Fruit fly (Drosophila melanogaster) whole organism, embryonic: ENCODE data around the gene CG14731.

Source experiments
- Ada2b ChIP-seq: fragments of 200-800 bp; sonication (Bioruptor generic); IDR thresholded peaks from 2 replicates; pipeline ENCODE4 v1.3.6; 2022; ENCODE audit warnings: missing biosample characterization, missing genetic modification characterization
- Antp ChIP-seq: fragments of 200-800 bp; sonication (Bioruptor generic); optimal IDR thresholded peaks from 3 replicates; lab custom pipeline; 2016; ENCODE audit warnings: missing biosample characterization, missing genetic modification characterization
- Atf-2 ChIP-seq: fragments of 200-800 bp; sonication (Bioruptor generic); optimal IDR thresholded peaks from 2 replicates; lab custom pipeline; 2016; ENCODE audit warnings: missing biosample characterization, missing genetic modification characterization
- CG12299 ChIP-seq: fragments of 200-800 bp; sonication (Bioruptor generic); optimal IDR thresholded peaks from 2 replicates; lab custom pipeline; 2018; ENCODE audit warnings: missing biosample characterization, mild to moderate bottlenecking, missing genetic modification characterization
- CG15269 ChIP-seq: fragments of 200-800 bp; sonication (Bioruptor generic); optimal IDR thresholded peaks from 2 replicates; lab custom pipeline; 2018; ENCODE audit warnings: missing biosample characterization, mild to moderate bottlenecking, missing genetic modification characterization, moderate library complexity
- CG1602 ChIP-seq: fragments of 200-800 bp; sonication (Bioruptor generic); optimal IDR thresholded peaks from 3 replicates; lab custom pipeline; 2016; ENCODE audit warnings: missing biosample characterization, missing genetic modification characterization
- CG2129 ChIP-seq: fragments of 200-800 bp; sonication (Bioruptor generic); IDR thresholded peaks from 2 replicates; pipeline ENCODE4 v1.3.6; 2022; ENCODE audit warnings: missing biosample characterization, missing genetic modification characterization; ENCODE audit not compliant: partially characterized antibody
- CG3407 ChIP-seq: fragments of 200-800 bp; sonication (Bioruptor generic); optimal IDR thresholded peaks from 2 replicates; lab custom pipeline; 2018; ENCODE audit warnings: missing biosample characterization, mild to moderate bottlenecking, missing genetic modification characterization
- CG6654 ChIP-seq: fragments of 200-800 bp; sonication (Bioruptor generic); optimal IDR thresholded peaks from 2 replicates; lab custom pipeline; 2017; ENCODE audit warnings: missing biosample characterization, mild to moderate bottlenecking, missing genetic modification characterization
- CG8290 ChIP-seq, 3 experiments: fragments of 200-800 bp; sonication (Bioruptor generic); optimal IDR thresholded peaks; 2 replicates each; lab custom pipeline; 2016 to 2019; ENCODE audit warnings: missing biosample characterization in 3 of 3, missing genetic modification characterization in 3 of 3, mild to moderate bottlenecking in 2 of 3, moderate library complexity in 1 of 3
- CG8765 ChIP-seq: fragments of 200-800 bp; sonication (Bioruptor generic); IDR thresholded peaks from 2 replicates; pipeline ENCODE4 v1.3.6; 2022; ENCODE audit warnings: missing biosample characterization, missing genetic modification characterization
- Dek ChIP-seq: fragments of 200-800 bp; sonication (Bioruptor generic); optimal IDR thresholded peaks from 3 replicates; lab custom pipeline; 2019; ENCODE audit warnings: missing biosample characterization, mild to moderate bottlenecking, missing genetic modification characterization, moderate library complexity
- Dp ChIP-seq: fragments of 200-800 bp; sonication (Bioruptor generic); optimal IDR thresholded peaks from 2 replicates; lab custom pipeline; 2018; ENCODE audit warnings: missing biosample characterization, mild to moderate bottlenecking, missing genetic modification characterization, moderate library complexity
- Hand ChIP-seq: fragments of 200-800 bp; sonication (Bioruptor generic); optimal IDR thresholded peaks from 2 replicates; lab custom pipeline; 2017; ENCODE audit warnings: mild to moderate bottlenecking, missing biosample characterization, missing genetic modification reagents, missing genetic modification characterization
- Hr78 ChIP-seq, 2 experiments: fragments of 200-800 bp in 1 of 2; fragments of >200 bp in 1 of 2; sonication (Bioruptor generic) in 1 of 2; optimal IDR thresholded peaks; 2 replicates each; lab custom pipeline; 2017 to 2019; ENCODE audit warnings: missing biosample characterization in 2 of 2, missing genetic modification characterization in 2 of 2, mild to moderate bottlenecking in 1 of 2, moderate library complexity in 1 of 2
- Nf-YB ChIP-seq: fragments of 200-800 bp; sonication (Bioruptor generic); optimal IDR thresholded peaks from 3 replicates; lab custom pipeline; 2019; ENCODE audit warnings: missing biosample characterization, mild to moderate bottlenecking, missing genetic modification characterization, moderate library complexity
- Oli ChIP-seq: fragments of 200-800 bp; sonication (Bioruptor generic); optimal IDR thresholded peaks from 2 replicates; lab custom pipeline; 2018; ENCODE audit warnings: missing biosample characterization, mild to moderate bottlenecking, missing genetic modification characterization, moderate library complexity
- Pdp1 ChIP-seq, 2 experiments: fragments of 200-800 bp; sonication (Bioruptor generic); optimal IDR thresholded peaks; 3 replicates each; lab custom pipeline; 2016; ENCODE audit warnings: missing biosample characterization in 2 of 2, missing genetic modification characterization in 2 of 2, mild to moderate bottlenecking in 1 of 2, moderate library complexity in 1 of 2
- Rx ChIP-seq: fragments of 200-800 bp; sonication (Bioruptor generic); IDR thresholded peaks from 2 replicates; pipeline ENCODE4 v1.3.6; 2022; ENCODE audit warnings: missing biosample characterization, missing genetic modification characterization
- Sox100B ChIP-seq: fragments of 200-800 bp; sonication (Bioruptor generic); optimal IDR thresholded peaks from 3 replicates; lab custom pipeline; 2018; ENCODE audit warnings: missing biosample characterization, mild to moderate bottlenecking, missing genetic modification characterization
- aop ChIP-seq: fragments of 200-800 bp; sonication (Bioruptor generic); IDR thresholded peaks from 2 replicates; pipeline ENCODE4 v1.3.6; 2022; ENCODE audit warnings: missing biosample characterization, missing genetic modification characterization
- ase ChIP-seq: fragments of 200-800 bp; sonication (Bioruptor generic); IDR thresholded peaks from 3 replicates; pipeline ENCODE4 v1.3.6; 2022; ENCODE audit warnings: missing biosample characterization, missing genetic modification characterization
- chn ChIP-seq: fragments of 200-800 bp; sonication (Bioruptor generic); optimal IDR thresholded peaks from 2 replicates; lab custom pipeline; 2016; ENCODE audit warnings: missing biosample characterization, missing genetic modification characterization
- ewg ChIP-seq: fragments of 200-800 bp; sonication (Bioruptor generic); optimal IDR thresholded peaks from 3 replicates; lab custom pipeline; 2017; ENCODE audit warnings: mild to moderate bottlenecking, missing biosample characterization, missing genetic modification reagents, missing genetic modification characterization
- fd3F ChIP-seq: fragments of 200-800 bp; sonication (Bioruptor generic); optimal IDR thresholded peaks from 2 replicates; lab custom pipeline; 2018; ENCODE audit warnings: missing biosample characterization, mild to moderate bottlenecking, missing genetic modification characterization, moderate library complexity
- fru ChIP-seq: fragments of >200 bp; optimal IDR thresholded peaks from 2 replicates; lab custom pipeline; 2017
- gcm ChIP-seq: fragments of 200-800 bp; sonication (Bioruptor generic); optimal IDR thresholded peaks from 2 replicates; lab custom pipeline; 2019; ENCODE audit warnings: missing biosample characterization, mild to moderate bottlenecking, missing genetic modification characterization, moderate library complexity
- gfzf ChIP-seq: fragments of 200-800 bp; sonication (Bioruptor generic); optimal IDR thresholded peaks from 2 replicates; lab custom pipeline; 2016; ENCODE audit warnings: missing biosample characterization, mild to moderate bottlenecking, missing genetic modification characterization, moderate library complexity
- ham ChIP-seq: fragments of 200-800 bp; sonication (Bioruptor generic); IDR thresholded peaks from 2 replicates; pipeline ENCODE4 v1.3.6; 2022; ENCODE audit warnings: missing biosample characterization, missing genetic modification characterization
- ken ChIP-seq: fragments of 200-800 bp; sonication (Bioruptor generic); IDR thresholded peaks from 3 replicates; pipeline ENCODE4 v1.3.6; 2022; ENCODE audit warnings: missing biosample characterization, missing genetic modification characterization
- kni ChIP-seq: fragments of 200-800 bp; sonication (Bioruptor generic); optimal IDR thresholded peaks from 3 replicates; lab custom pipeline; 2017; ENCODE audit warnings: mild to moderate bottlenecking, missing biosample characterization, missing genetic modification reagents, missing genetic modification characterization
- lov ChIP-seq, 2 experiments: fragments of 200-800 bp in 1 of 2; fragments of >200 bp in 1 of 2; sonication (Bioruptor generic) in 1 of 2; IDR thresholded peaks in 1 of 2; optimal IDR thresholded peaks in 1 of 2; 2 replicates in 1 of 2; 3 replicates in 1 of 2; pipeline versions ENCODE4 v1.3.6 to Lab custom; 2017 to 2022; ENCODE audit warnings: missing biosample characterization in 1 of 2, missing genetic modification characterization in 1 of 2
- otp ChIP-seq: fragments of 200-800 bp; sonication (Bioruptor generic); IDR thresholded peaks from 3 replicates; pipeline ENCODE4, ENCODE4 v1.3.6; 2022; ENCODE audit warnings: missing biosample characterization, missing genetic modification characterization
- pan ChIP-seq, 4 experiments: fragments of >200 bp in 3 of 4; fragments of 200-800 bp in 1 of 4; sonication (Bioruptor generic) in 1 of 4; optimal IDR thresholded peaks in 3 of 4; IDR thresholded peaks in 1 of 4; 2 replicates each; pipeline versions ENCODE4 v1.3.6 to Lab custom; 2017 to 2022; ENCODE audit warnings: missing biosample characterization in 2 of 4, missing genetic modification characterization in 2 of 4, mixed read lengths in 1 of 4
- pita ChIP-seq: fragments of 200-800 bp; sonication (Bioruptor generic); optimal IDR thresholded peaks from 2 replicates; lab custom pipeline; 2017; ENCODE audit warnings: missing biosample characterization, mild to moderate bottlenecking, missing genetic modification characterization
- ro ChIP-seq: fragments of 200-800 bp; sonication (Bioruptor generic); IDR thresholded peaks from 2 replicates; pipeline ENCODE4 v1.3.6; 2022; ENCODE audit warnings: missing biosample characterization, missing genetic modification characterization
- salm ChIP-seq: fragments of 200-800 bp; sonication (Bioruptor generic); optimal IDR thresholded peaks from 2 replicates; lab custom pipeline; 2018; ENCODE audit warnings: missing biosample characterization, mild to moderate bottlenecking, missing genetic modification characterization
- scrt ChIP-seq: fragments of 200-800 bp; sonication (Bioruptor generic); optimal IDR thresholded peaks from 2 replicates; lab custom pipeline; 2018; ENCODE audit warnings: missing biosample characterization, mild to moderate bottlenecking, missing genetic modification characterization, moderate library complexity
- sd ChIP-seq: fragments of 200-800 bp; sonication (Bioruptor generic); optimal IDR thresholded peaks from 3 replicates; lab custom pipeline; 2018; ENCODE audit warnings: missing biosample characterization, mild to moderate bottlenecking, missing genetic modification characterization, moderate library complexity
- slou ChIP-seq: fragments of 200-800 bp; sonication (Bioruptor generic); optimal IDR thresholded peaks from 3 replicates; lab custom pipeline; 2016; ENCODE audit warnings: missing biosample characterization, missing genetic modification characterization
- sna ChIP-seq: fragments of 200-800 bp; sonication (Bioruptor generic); IDR thresholded peaks from 2 replicates; pipeline ENCODE4 v1.3.6; 2022; ENCODE audit warnings: missing biosample characterization, missing genetic modification characterization; ENCODE audit not compliant: partially characterized antibody
- so ChIP-seq: fragments of 200-800 bp; sonication (Bioruptor generic); IDR thresholded peaks from 3 replicates; pipeline ENCODE4 v1.3.6; 2022; ENCODE audit warnings: missing biosample characterization, missing genetic modification characterization
- sqz ChIP-seq: fragments of 200-800 bp; sonication (Bioruptor generic); optimal IDR thresholded peaks from 3 replicates; lab custom pipeline; 2018; ENCODE audit warnings: missing biosample characterization, mild to moderate bottlenecking, missing genetic modification characterization
- ssp ChIP-seq: fragments of 200-800 bp; sonication (Bioruptor generic); IDR thresholded peaks from 2 replicates; pipeline ENCODE4 v1.3.6; 2022; ENCODE audit warnings: missing biosample characterization, missing genetic modification characterization
- ttk ChIP-seq: fragments of 200-800 bp; sonication (Bioruptor generic); IDR thresholded peaks from 2 replicates; pipeline ENCODE4 v2.1.2; 2022; ENCODE audit warnings: missing biosample characterization, missing genetic modification characterization
- vfl ChIP-seq: fragments of 200-800 bp; sonication (Bioruptor generic); optimal IDR thresholded peaks from 2 replicates; lab custom pipeline; 2016; ENCODE audit warnings: missing biosample characterization, missing genetic modification characterization

Gene CG14731

dm6 chr3R:11887114-11888037, 43.7 kb upstream of the CG14731 start, which contains the start of gene mthl5 (continued):
- TF ChIP-seq so (GFP tag; lab: Robert Waterston, UW) (peak; percentile 65; the same call in 2 of the 3 replicates), ttk (GFP tag; lab: Robert Waterston, UW) (peak; percentile 75), CG1602 (GFP tag; lab: Kevin White, UChicago) (peak; percentile 82), Ada2b (GFP tag; lab: Robert Waterston, UW) (peak; percentile 73), CG3407 (GFP tag; lab: Kevin White, UChicago) (peak; percentile 55), ham (GFP tag; lab: Robert Waterston, UW) (no peak), CG6654 (peak; percentile 47), Dp (GFP tag; lab: Kevin White, UChicago) (no peak), gcm (GFP tag; lab: Kevin White, UChicago) (peak; percentile 79), Atf-2 (GFP tag; lab: Kevin White, UChicago) (peak; percentile 79), aop (0 out of 2 replicates have a peak, but pooled peaks have one; percentile 12), pita (GFP tag; lab: Kevin White, UChicago) (no peak), fru (lab: Kevin White, UChicago) (no peak), chn (GFP tag; lab: Kevin White, UChicago) (peak; percentile 82), slou (GFP tag; lab: Kevin White, UChicago) (peak; percentile 61), fd3F (peak; percentile 59), CG8765 (peak; percentile 64), sd (tag; lab: Kevin White, UChicago) (peak; percentile 49), CG8290 (GFP tag; optimal IDR thresholded peaks at IDR 0.05; lab: Kevin White, UChicago) (peak; percentile 74), CG8290 (tag; optimal IDR thresholded peaks at IDR 0.05; lab: Kevin White, UChicago) (no peak), Hand (GFP tag; lab: Kevin White, UChicago) (peak; percentile 21), CG12299 (tag; lab: Kevin White, UChicago) (no peak), CG2129 (no peak), Dek (tag; lab: Kevin White, UChicago) (peak; percentile 40), ase (GFP tag; lab: Robert Waterston, UW) (0 out of 3 replicates have a peak, but pooled peaks have one; percentile 55), ken (peak; percentile 82), otp (GFP tag; lab: Robert Waterston, UW) (peak; percentile 58; the same call in 1 of the 3 replicates), scrt (peak; percentile 52), lov (optimal IDR thresholded peaks at IDR 0.05; lab: Kevin White, UChicago) (no peak), lov (GFP tag; IDR thresholded peaks at IDR 0.05; lab: Robert Waterston, UW) (no peak), Nf-YB (GFP tag; lab: Kevin White, UChicago) (peak; percentile 62), kni (GFP tag; lab: Kevin White, UChicago) (no peak), Hr78 (GFP tag; optimal IDR thresholded peaks at IDR 0.05; lab: Kevin White, UChicago) (peak in 1 of 2 experiments; percentile 51), Rx (GFP tag; lab: Robert Waterston, UW) (peak; percentile 55), Antp (GFP tag; lab: Kevin White, UChicago) (peak; percentile 68), salm (peak; percentile 70), ewg (GFP tag; lab: Kevin White, UChicago) (peak; percentile 60), sna (GFP tag; lab: Robert Waterston, UW) (no peak; the same call in none of the 2 replicates), Oli (tag; lab: Kevin White, UChicago) (peak; percentile 89), Sox100B (GFP tag; lab: Kevin White, UChicago) (peak; percentile 82), vfl (GFP tag; lab: Kevin White, UChicago) (peak; percentile 41), sqz (GFP tag; lab: Kevin White, UChicago) (no peak), ssp (GFP tag; lab: Robert Waterston, UW) (peak; percentile 64), ro (peak; percentile 43; the same call in 1 of the 2 replicates), Pdp1 (GFP tag; optimal IDR thresholded peaks at IDR 0.05; lab: Kevin White, UChicago) (peak; percentile 83 to 91), pan (optimal IDR thresholded peaks at IDR 0.05; lab: Kevin White, UChicago) (peak in 1 of 2 experiments; percentile 42), pan (GFP tag; optimal IDR thresholded peaks at IDR 0.05 in 1 of 2, IDR thresholded peaks at IDR 0.05 in 1 of 2) (peak in 1 of 2 experiments; percentile 74), gfzf (no peak), CG15269 (tag; lab: Kevin White, UChicago) (peak; percentile 78)
